Worm (Caenorhabditis elegans) whole organism, late embryonic: ENCODE results near the gene Y73F8A.5.

Experiments
- lin-11 ChIP-seq: fragments of 200-800 bp; sonication (Bioruptor generic); optimal IDR thresholded peaks from 2 replicates; lab custom pipeline; 2018; ENCODE audit warnings: mild to moderate bottlenecking, missing genetic modification characterization, missing compliant biosample characterization
- nhr-11 ChIP-seq: fragments of 150-350 bp; optimal IDR thresholded peaks from 2 replicates; lab custom pipeline; 2014; ENCODE audit warnings: missing biosample characterization, missing genetic modification characterization

ce11 chrIV:15259548-15259947 lies at the start of gene Y73F8A.5:
- TF ChIP-seq lin-11 (tag; lab: Kevin White, UChicago), result no peak
- no peak for TF ChIP-seq nhr-11 (tag; lab: Kevin White, UChicago)
